Worm (Caenorhabditis elegans) whole organism, L2 larva: Measurements from ENCODE around the gene T10B10.9.

Experiments
- C34F6.9 ChIP-seq: fragments of 150-350 bp; optimal IDR thresholded peaks from 2 replicates; lab custom pipeline; 2014; ENCODE audit warnings: missing biosample characterization, missing genetic modification characterization
- F13H6.1 ChIP-seq: sonication (generic microtip); optimal IDR thresholded peaks from 2 replicates; lab custom pipeline; 2016; ENCODE audit warnings: missing genetic modification characterization, missing compliant biosample characterization
- R02D3.7 ChIP-seq: fragments of 150-350 bp; optimal IDR thresholded peaks from 2 replicates; lab custom pipeline; 2014; ENCODE audit warnings: missing biosample characterization, missing genetic modification characterization
- Y55F3AM.14 ChIP-seq: fragments of 200-800 bp; sonication (Bioruptor generic); optimal IDR thresholded peaks from 2 replicates; lab custom pipeline; 2018; ENCODE audit warnings: mild to moderate bottlenecking, missing genetic modification characterization, missing compliant biosample characterization
- ZK546.5 ChIP-seq: sonication (generic microtip); optimal IDR thresholded peaks from 2 replicates; lab custom pipeline; 2017; ENCODE audit warnings: missing biosample characterization, missing genetic modification characterization
- alr-1 ChIP-seq: fragments of 150-350 bp; optimal IDR thresholded peaks from 2 replicates; lab custom pipeline; 2014; ENCODE audit warnings: missing biosample characterization, missing genetic modification characterization
- aly-2 ChIP-seq: fragments of 150-350 bp; optimal IDR thresholded peaks from 2 replicates; lab custom pipeline; 2014; ENCODE audit warnings: missing biosample characterization, missing genetic modification characterization
- ama-1 ChIP-seq: fragments of 150-350 bp; optimal IDR thresholded peaks from 2 replicates; lab custom pipeline; 2018; ENCODE audit warnings: inconsistent platforms
- blmp-1 ChIP-seq: sonication (generic microtip); optimal IDR thresholded peaks from 2 replicates; lab custom pipeline; 2017; ENCODE audit warnings: missing genetic modification characterization, mild to moderate bottlenecking, missing compliant biosample characterization, antibody characterized with exemption, moderate library complexity; ENCODE audit not compliant: insufficient read depth
- ceh-16 ChIP-seq: fragments of 150-350 bp; optimal IDR thresholded peaks from 2 replicates; lab custom pipeline; 2014; ENCODE audit warnings: missing biosample characterization, missing genetic modification characterization
- ceh-82 ChIP-seq: fragments of 150-350 bp; optimal IDR thresholded peaks from 2 replicates; lab custom pipeline; 2014; ENCODE audit warnings: missing biosample characterization, missing genetic modification characterization
- crh-2 ChIP-seq: sonication (generic microtip); optimal IDR thresholded peaks from 2 replicates; lab custom pipeline; 2017; ENCODE audit warnings: missing biosample characterization, missing genetic modification characterization
- dmd-4 ChIP-seq: sonication (generic microtip); optimal IDR thresholded peaks from 2 replicates; lab custom pipeline; 2017; ENCODE audit warnings: missing biosample characterization, missing genetic modification characterization
- egl-27 ChIP-seq: sonication (generic microtip); optimal IDR thresholded peaks from 3 replicates; lab custom pipeline; 2017; ENCODE audit warnings: missing biosample characterization, missing genetic modification reagents, missing genetic modification characterization
- elt-1 ChIP-seq: fragments of 150-350 bp; optimal IDR thresholded peaks from 2 replicates; lab custom pipeline; 2014; ENCODE audit warnings: missing biosample characterization, missing genetic modification characterization
- elt-3 ChIP-seq: sonication (generic microtip); optimal IDR thresholded peaks from 2 replicates; lab custom pipeline; 2017; ENCODE audit warnings: missing biosample characterization, missing genetic modification characterization
- fos-1 ChIP-seq: fragments of 150-350 bp; optimal IDR thresholded peaks from 2 replicates; lab custom pipeline; 2014; ENCODE audit warnings: missing biosample characterization, missing genetic modification characterization
- gmeb-1 ChIP-seq: fragments of 150-350 bp; optimal IDR thresholded peaks from 2 replicates; lab custom pipeline; 2014; ENCODE audit warnings: missing biosample characterization, missing genetic modification characterization
- lin-11 ChIP-seq: fragments of 150-350 bp; sonication (generic microtip); optimal IDR thresholded peaks from 2 replicates; lab custom pipeline; 2014; ENCODE audit warnings: missing biosample characterization, missing genetic modification characterization, inconsistent platforms, mixed read lengths
- lin-13 ChIP-seq: fragments of 150-350 bp; optimal IDR thresholded peaks from 2 replicates; lab custom pipeline; 2014; ENCODE audit warnings: missing biosample characterization, missing genetic modification reagents, missing genetic modification characterization
- lin-39 ChIP-seq: fragments of 150-350 bp; optimal IDR thresholded peaks from 2 replicates; lab custom pipeline; 2014; ENCODE audit warnings: missing biosample characterization, missing genetic modification reagents, missing genetic modification characterization
- lsy-2 ChIP-seq, 2 experiments: fragments of 150-350 bp in 1 of 2; sonication (generic microtip) in 1 of 2; optimal IDR thresholded peaks; 2 replicates each; lab custom pipeline; 2014 to 2017; ENCODE audit warnings: missing biosample characterization in 2 of 2, missing genetic modification characterization in 2 of 2
- mab-5 ChIP-seq: fragments of 150-350 bp; optimal IDR thresholded peaks from 2 replicates; lab custom pipeline; 2014; ENCODE audit warnings: missing biosample characterization, missing genetic modification characterization
- mbf-1 ChIP-seq: sonication (generic microtip); optimal IDR thresholded peaks from 2 replicates; lab custom pipeline; 2017; ENCODE audit warnings: missing biosample characterization, missing genetic modification characterization
- mdl-1 ChIP-seq, 2 experiments: fragments of 150-350 bp in 1 of 2; sonication (generic microtip) in 1 of 2; optimal IDR thresholded peaks; 2 replicates each; lab custom pipeline; 2017; ENCODE audit warnings: missing biosample characterization in 2 of 2, missing genetic modification characterization in 2 of 2
- nhr-10 ChIP-seq: sonication (generic microtip); optimal IDR thresholded peaks from 2 replicates; lab custom pipeline; 2017; ENCODE audit warnings: missing biosample characterization, missing genetic modification characterization
- nhr-11 ChIP-seq: fragments of 150-350 bp; optimal IDR thresholded peaks from 2 replicates; lab custom pipeline; 2014; ENCODE audit warnings: missing biosample characterization, missing genetic modification characterization
- nhr-12 ChIP-seq: fragments of 150-350 bp; optimal IDR thresholded peaks from 2 replicates; lab custom pipeline; 2014; ENCODE audit warnings: missing biosample characterization, missing genetic modification characterization
- nhr-129 ChIP-seq: fragments of 150-350 bp; optimal IDR thresholded peaks from 2 replicates; lab custom pipeline; 2014; ENCODE audit warnings: missing biosample characterization, missing genetic modification characterization
- nhr-21 ChIP-seq: fragments of 150-350 bp; optimal IDR thresholded peaks from 2 replicates; lab custom pipeline; 2014; ENCODE audit warnings: missing biosample characterization, missing genetic modification characterization
- nhr-23 ChIP-seq: fragments of 150-350 bp; optimal IDR thresholded peaks from 2 replicates; lab custom pipeline; 2014; ENCODE audit warnings: missing biosample characterization, missing genetic modification reagents, missing genetic modification characterization
- nhr-237 ChIP-seq: fragments of 150-350 bp; optimal IDR thresholded peaks from 2 replicates; lab custom pipeline; 2014; ENCODE audit warnings: missing biosample characterization, missing genetic modification characterization
- nhr-25 ChIP-seq: fragments of 150-350 bp; sonication (generic microtip); optimal IDR thresholded peaks from 3 replicates; lab custom pipeline; 2014; ENCODE audit warnings: missing biosample characterization, missing genetic modification characterization
- nhr-6 ChIP-seq: fragments of 150-350 bp; optimal IDR thresholded peaks from 2 replicates; lab custom pipeline; 2014; ENCODE audit warnings: missing biosample characterization, missing genetic modification characterization
- nhr-77 ChIP-seq: fragments of 150-350 bp; optimal IDR thresholded peaks from 2 replicates; lab custom pipeline; 2014; ENCODE audit warnings: missing biosample characterization, missing genetic modification characterization
- peb-1 ChIP-seq: fragments of 150-350 bp; optimal IDR thresholded peaks from 2 replicates; lab custom pipeline; 2014; ENCODE audit warnings: missing biosample characterization, missing genetic modification characterization
- sem-4 ChIP-seq: fragments of 150-350 bp; optimal IDR thresholded peaks from 2 replicates; lab custom pipeline; 2014; ENCODE audit warnings: missing biosample characterization, missing genetic modification reagents, missing genetic modification characterization
- skn-1 ChIP-seq: sonication (generic microtip); optimal IDR thresholded peaks from 2 replicates; lab custom pipeline; 2017; ENCODE audit warnings: missing biosample characterization, missing genetic modification characterization
- sma-3 ChIP-seq: sonication (generic microtip); optimal IDR thresholded peaks from 2 replicates; lab custom pipeline; 2016; ENCODE audit warnings: missing genetic modification reagents, missing genetic modification characterization, missing compliant biosample characterization
- sma-9 ChIP-seq, 2 experiments: fragments of 150-350 bp in 1 of 2; sonication (generic microtip) in 1 of 2; optimal IDR thresholded peaks; 2 replicates each; lab custom pipeline; 2014 to 2016; ENCODE audit warnings: missing genetic modification characterization in 2 of 2, mild to moderate bottlenecking in 1 of 2, missing biosample characterization in 1 of 2, missing compliant biosample characterization in 1 of 2, missing genetic modification reagents in 1 of 2, moderate library complexity in 1 of 2
- snpc-4 ChIP-seq: fragments of 150-350 bp; optimal IDR thresholded peaks from 2 replicates; lab custom pipeline; 2014; ENCODE audit warnings: missing biosample characterization, missing genetic modification characterization
- unc-39 ChIP-seq: fragments of 150-350 bp; optimal IDR thresholded peaks from 2 replicates; lab custom pipeline; 2014; ENCODE audit warnings: missing biosample characterization, missing genetic modification characterization
- unc-55 ChIP-seq: fragments of 150-350 bp; sonication (generic microtip); optimal IDR thresholded peaks from 3 replicates; lab custom pipeline; 2014; ENCODE audit warnings: missing biosample characterization, missing genetic modification reagents, missing genetic modification characterization
- unc-62 ChIP-seq: fragments of 150-350 bp; optimal IDR thresholded peaks from 2 replicates; lab custom pipeline; 2014; ENCODE audit warnings: missing biosample characterization, missing genetic modification reagents, missing genetic modification characterization
- zag-1 ChIP-seq: fragments of 150-350 bp; optimal IDR thresholded peaks from 2 replicates; lab custom pipeline; 2014; ENCODE audit warnings: missing biosample characterization, missing genetic modification characterization
- ztf-1 ChIP-seq: fragments of 200-800 bp; sonication (Bioruptor generic); conservative IDR thresholded peaks from 2 replicates; pipeline ENCODE4 v1.3.6; 2022; ENCODE audit warnings: missing genetic modification characterization, missing compliant biosample characterization
- ztf-11 ChIP-seq: sonication (generic microtip); optimal IDR thresholded peaks from 2 replicates; lab custom pipeline; 2017; ENCODE audit warnings: missing biosample characterization, missing genetic modification characterization
- ztf-4 ChIP-seq: fragments of 150-350 bp; optimal IDR thresholded peaks from 2 replicates; lab custom pipeline; 2014; ENCODE audit warnings: missing biosample characterization, missing genetic modification characterization

Gene T10B10.9

DNA sequence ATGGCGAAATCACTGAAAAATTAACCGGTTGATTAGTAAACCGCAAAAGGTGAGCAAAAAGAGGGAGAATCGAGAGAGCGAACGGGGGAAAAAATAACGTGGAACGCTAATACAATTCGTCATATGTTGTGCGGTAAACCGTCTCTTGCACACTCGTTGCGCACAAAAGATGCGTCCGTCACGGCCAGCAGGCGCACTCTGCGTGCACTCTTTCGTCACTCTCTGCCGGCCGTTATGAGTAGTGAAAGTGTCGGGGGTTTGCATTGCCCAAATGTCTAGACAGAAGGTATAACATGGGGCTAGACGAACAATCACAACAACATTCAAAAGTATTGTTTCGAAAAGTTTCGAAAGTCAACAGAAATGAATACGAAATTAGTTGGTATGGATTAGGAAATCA lies 17.2 kb downstream of the T10B10.9 start, which contains the start of gene pkhm-2 (continued):
- TF ChIP-seq peb-1 = no peak

DNA sequence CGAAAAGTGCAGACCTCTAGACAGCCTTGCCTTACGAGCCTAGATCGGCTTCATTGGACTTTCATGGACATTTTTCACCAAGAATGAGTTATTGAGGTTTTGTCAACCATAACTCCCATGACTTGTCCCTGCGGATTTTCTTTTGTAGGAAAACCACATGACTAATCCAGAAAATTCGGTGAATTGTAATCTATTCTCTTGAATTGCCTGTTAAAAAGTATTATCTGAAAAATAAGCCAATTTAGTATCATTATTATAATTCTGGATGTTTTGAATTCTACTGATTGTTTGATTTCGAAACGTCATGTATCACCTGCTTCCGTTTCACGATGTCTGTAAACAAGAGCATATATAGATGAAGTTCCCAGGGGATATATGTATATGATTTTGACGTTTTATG lies 24.3 kb downstream of the T10B10.9 start:
- TF ChIP-seq lin-39 (tag; lab: Kevin White, UChicago) = no peak
- TF ChIP-seq skn-1 = peak; percentile 42

DNA sequence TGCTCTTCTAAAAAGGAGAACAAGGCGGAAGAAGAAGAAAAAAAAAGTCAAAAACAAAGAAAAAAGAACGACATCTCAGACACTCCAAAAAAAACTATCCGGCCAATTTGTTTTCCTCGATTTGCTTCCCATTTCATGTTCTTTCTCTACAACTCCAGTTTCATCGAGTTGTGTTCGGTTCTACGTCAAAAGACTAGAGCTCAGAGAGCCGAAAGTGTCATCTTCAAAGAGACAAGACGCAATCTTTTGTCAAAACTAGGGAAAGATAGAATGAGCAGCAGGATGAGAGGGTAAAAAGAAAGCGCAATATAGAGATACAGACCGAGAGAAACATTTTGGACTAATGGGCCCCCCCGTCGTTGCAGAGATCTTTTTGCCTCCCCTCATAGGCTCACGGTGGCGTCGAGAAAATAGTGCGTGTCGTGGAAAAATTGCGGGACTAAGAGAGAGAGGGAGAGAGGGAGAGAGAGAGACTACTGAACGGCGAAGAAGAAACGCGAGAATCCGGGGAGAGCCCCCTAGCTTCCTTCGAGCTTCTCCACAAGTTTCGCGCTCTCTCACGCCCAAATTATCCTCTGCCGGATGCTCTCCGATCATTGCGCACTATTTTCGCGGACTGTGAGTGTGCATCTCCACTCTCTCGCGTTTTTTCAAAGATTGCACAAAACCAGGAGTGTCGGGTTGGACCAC lies 24.9 kb downstream of the T10B10.9 start:
- TF ChIP-seq nhr-12 (no peak), Y55F3AM.14 (GFP tag; lab: Kevin White, UChicago) (no peak), elt-1 (no peak), unc-55 (GFP tag; lab: Kevin White, UChicago) (peak; percentile 82), lin-39 (tag; lab: Kevin White, UChicago) (no peak), R02D3.7 (tag; lab: Kevin White, UChicago) (no peak), sma-3 (GFP tag; lab: Kevin White, UChicago) (no peak), nhr-237 (no peak), nhr-23 (tag; lab: Kevin White, UChicago) (no peak), ama-1 (lab: Kevin White, UChicago) (no peak), nhr-77 (tag; lab: Kevin White, UChicago) (no peak), blmp-1 (tag; lab: Kevin White, UChicago) (no peak), sma-9 (GFP tag; optimal IDR thresholded peaks at IDR 0.05; lab: Kevin White, UChicago) (peak; percentile 87), sma-9 (tag; optimal IDR thresholded peaks at IDR 0.05; lab: Kevin White, UChicago) (no peak), aly-2 (tag; lab: Kevin White, UChicago) (no peak), unc-39 (tag; lab: Kevin White, UChicago) (no peak), crh-2 (tag; lab: Kevin White, UChicago) (peak; percentile 71), ztf-1 (GFP tag; lab: Robert Waterston, UW) (no peak), gmeb-1 (tag; lab: Kevin White, UChicago) (no peak), lin-11 (tag; lab: Kevin White, UChicago) (peak; percentile 31), snpc-4 (peak; percentile 16), skn-1 (no peak), nhr-10 (no peak), egl-27 (peak; percentile 77), ZK546.5 (tag; lab: Kevin White, UChicago) (no peak), ceh-82 (tag; lab: Kevin White, UChicago) (peak; percentile 23), ztf-11 (no peak), mab-5 (peak; percentile 79), lsy-2 (tag; optimal IDR thresholded peaks at IDR 0.05; lab: Kevin White, UChicago) (peak in 1 of 2 experiments; percentile 72), zag-1 (tag; lab: Kevin White, UChicago) (peak; percentile 79), nhr-129 (peak; percentile 86), mdl-1 (tag; optimal IDR thresholded peaks at IDR 0.05; lab: Kevin White, UChicago) (peak; percentile 43 to 58), nhr-25 (no peak), alr-1 (tag; lab: Kevin White, UChicago) (no peak), sem-4 (peak; percentile 84), nhr-21 (tag; lab: Kevin White, UChicago) (peak; percentile 9), mbf-1 (tag; lab: Kevin White, UChicago) (no peak), nhr-6 (no peak), nhr-11 (tag; lab: Kevin White, UChicago) (no peak), peb-1 (no peak), F13H6.1 (tag; lab: Kevin White, UChicago) (peak; percentile 95), elt-3 (no peak), C34F6.9 (peak; percentile 75), fos-1 (tag; lab: Kevin White, UChicago) (peak; percentile 5), ztf-4 (tag; lab: Kevin White, UChicago) (peak; percentile 85), dmd-4 (no peak), unc-62 (GFP tag; lab: Kevin White, UChicago) (no peak), lin-13 (GFP tag; lab: Kevin White, UChicago) (peak; percentile 63), ceh-16 (no peak)
- TF ChIP-seq, all 48 proteins: peak for 19
